Worm (Caenorhabditis elegans) whole organism, L3 larva: ENCODE results near the gene ins-14.
"Not testable (repeated sequence)": the region's sequence is repeated elsewhere in the genome, so short reads cannot be mapped to it uniquely, and the experiment has no call there.

Experiments used
- ZK546.5 ChIP-seq: sonication (generic microtip); optimal IDR thresholded peaks from 2 replicates; lab custom pipeline; 2017; ENCODE audit warnings: missing biosample characterization, missing genetic modification characterization
- ama-1 ChIP-seq: fragments of 150-350 bp; optimal IDR thresholded peaks from 2 replicates; lab custom pipeline; 2018
- ceh-16 ChIP-seq: sonication (generic microtip); optimal IDR thresholded peaks from 2 replicates; lab custom pipeline; 2017; ENCODE audit warnings: missing biosample characterization, missing genetic modification characterization
- ceh-28 ChIP-seq: fragments of 150-350 bp; optimal IDR thresholded peaks from 2 replicates; lab custom pipeline; 2014; ENCODE audit warnings: missing biosample characterization, missing genetic modification reagents, missing genetic modification characterization
- daf-12 ChIP-seq: fragments of 150-350 bp; optimal IDR thresholded peaks from 2 replicates; lab custom pipeline; 2014; ENCODE audit warnings: missing biosample characterization, missing genetic modification reagents, missing genetic modification characterization
- egl-27 ChIP-seq: sonication (generic microtip); optimal IDR thresholded peaks from 4 replicates; lab custom pipeline; 2017; ENCODE audit warnings: missing biosample characterization, missing genetic modification reagents, missing genetic modification characterization
- egl-5 ChIP-seq: fragments of 150-350 bp; optimal IDR thresholded peaks from 2 replicates; lab custom pipeline; 2017; ENCODE audit warnings: missing biosample characterization, missing genetic modification reagents, missing genetic modification characterization, inconsistent platforms
- elt-1 ChIP-seq: fragments of 150-350 bp; optimal IDR thresholded peaks from 2 replicates; lab custom pipeline; 2014; ENCODE audit warnings: missing biosample characterization, missing genetic modification characterization
- elt-2 ChIP-seq: sonication (generic microtip); optimal IDR thresholded peaks from 2 replicates; lab custom pipeline; 2016; ENCODE audit warnings: missing genetic modification reagents, mild to moderate bottlenecking, missing genetic modification characterization, missing compliant biosample characterization
- elt-3 ChIP-seq, 3 experiments: fragments of 150-350 bp in 1 of 3; sonication (generic microtip) in 2 of 3; optimal IDR thresholded peaks; 2 replicates in 2 of 3; 4 replicates in 1 of 3; lab custom pipeline; 2014 to 2017; ENCODE audit warnings: missing biosample characterization in 3 of 3, missing genetic modification characterization in 3 of 3
- eor-1 ChIP-seq, 2 experiments: fragments of 150-350 bp; optimal IDR thresholded peaks; 2 replicates each; lab custom pipeline; 2014 to 2018; ENCODE audit warnings: missing biosample characterization in 2 of 2, missing genetic modification characterization in 2 of 2
- fkh-10 ChIP-seq: sonication (generic microtip); optimal IDR thresholded peaks from 2 replicates; lab custom pipeline; 2017; ENCODE audit warnings: missing biosample characterization, missing genetic modification reagents, missing genetic modification characterization
- fkh-2 ChIP-seq: fragments of 150-350 bp; optimal IDR thresholded peaks from 2 replicates; lab custom pipeline; 2014; ENCODE audit warnings: missing biosample characterization, missing genetic modification reagents, missing genetic modification characterization
- hmg-11 ChIP-seq: sonication (generic microtip); optimal IDR thresholded peaks from 2 replicates; lab custom pipeline; 2016; ENCODE audit warnings: missing genetic modification characterization, missing compliant biosample characterization
- jun-1 ChIP-seq: fragments of 150-350 bp; optimal IDR thresholded peaks from 2 replicates; lab custom pipeline; 2014; ENCODE audit warnings: missing biosample characterization, missing genetic modification reagents, missing genetic modification characterization
- lin-15B ChIP-seq: fragments of 150-350 bp; optimal IDR thresholded peaks from 2 replicates; lab custom pipeline; 2014; ENCODE audit warnings: missing biosample characterization, missing genetic modification characterization
- lsy-12 ChIP-seq: sonication (generic microtip); optimal IDR thresholded peaks from 2 replicates; lab custom pipeline; 2016; ENCODE audit warnings: mild to moderate bottlenecking, missing genetic modification characterization, missing compliant biosample characterization
- mdl-1 ChIP-seq: fragments of 150-350 bp; optimal IDR thresholded peaks from 2 replicates; lab custom pipeline; 2014; ENCODE audit warnings: missing biosample characterization, missing genetic modification characterization
- mml-1 ChIP-seq: fragments of 150-350 bp; sonication (generic microtip); optimal IDR thresholded peaks from 3 replicates; lab custom pipeline; 2014; ENCODE audit warnings: missing biosample characterization, missing genetic modification characterization
- nfya-1 ChIP-seq: sonication (generic microtip); optimal IDR thresholded peaks from 2 replicates; lab custom pipeline; 2017; ENCODE audit warnings: missing genetic modification characterization, mild to moderate bottlenecking, missing compliant biosample characterization, antibody characterized with exemption, moderate library complexity; ENCODE audit not compliant: insufficient read depth
- nhr-12 ChIP-seq: fragments of 150-350 bp; optimal IDR thresholded peaks from 2 replicates; lab custom pipeline; 2014; ENCODE audit warnings: missing biosample characterization, missing genetic modification characterization
- nhr-23 ChIP-seq: fragments of 150-350 bp; optimal IDR thresholded peaks from 2 replicates; lab custom pipeline; 2014; ENCODE audit warnings: missing biosample characterization, missing genetic modification reagents, missing genetic modification characterization
- nhr-25 ChIP-seq: sonication (generic microtip); optimal IDR thresholded peaks from 2 replicates; lab custom pipeline; 2017; ENCODE audit warnings: missing biosample characterization, missing genetic modification characterization
- nhr-28 ChIP-seq: fragments of 150-350 bp; optimal IDR thresholded peaks from 2 replicates; lab custom pipeline; 2014; ENCODE audit warnings: missing biosample characterization, missing genetic modification characterization
- nhr-43 ChIP-seq: sonication (generic microtip); optimal IDR thresholded peaks from 2 replicates; lab custom pipeline; 2016; ENCODE audit warnings: mild to moderate bottlenecking, missing genetic modification characterization, missing compliant biosample characterization; ENCODE audit not compliant: poor library complexity, severe bottlenecking
- nhr-67 ChIP-seq: fragments of 150-350 bp; optimal IDR thresholded peaks from 2 replicates; lab custom pipeline; 2014; ENCODE audit warnings: missing biosample characterization, missing genetic modification characterization
- nhr-77 ChIP-seq: fragments of 150-350 bp; optimal IDR thresholded peaks from 2 replicates; lab custom pipeline; 2014; ENCODE audit warnings: missing biosample characterization, missing genetic modification characterization
- pha-4 ChIP-seq: fragments of 150-350 bp; optimal IDR thresholded peaks from 2 replicates; lab custom pipeline; 2014; ENCODE audit warnings: missing biosample characterization, missing genetic modification reagents, missing genetic modification characterization
- pqm-1 ChIP-seq: fragments of 150-350 bp; optimal IDR thresholded peaks from 2 replicates; lab custom pipeline; 2017; ENCODE audit warnings: missing biosample characterization, missing genetic modification characterization, inconsistent platforms
- snpc-4 ChIP-seq: fragments of 150-350 bp; optimal IDR thresholded peaks from 2 replicates; lab custom pipeline; 2014; ENCODE audit warnings: missing biosample characterization, missing genetic modification characterization
- unc-39 ChIP-seq: sonication (generic microtip); optimal IDR thresholded peaks from 4 replicates; lab custom pipeline; 2017; ENCODE audit warnings: missing biosample characterization, missing genetic modification characterization
- unc-62 ChIP-seq: fragments of 150-350 bp; sonication (generic microtip); optimal IDR thresholded peaks from 4 replicates; lab custom pipeline; 2014; ENCODE audit warnings: missing biosample characterization, missing genetic modification reagents, missing genetic modification characterization
- zag-1 ChIP-seq: fragments of 150-350 bp; optimal IDR thresholded peaks from 2 replicates; lab custom pipeline; 2014; ENCODE audit warnings: missing biosample characterization, missing genetic modification characterization
- ztf-4 ChIP-seq: fragments of 150-350 bp; optimal IDR thresholded peaks from 2 replicates; lab custom pipeline; 2014; ENCODE audit warnings: missing biosample characterization, missing genetic modification characterization

ins-14 gene

DNA sequence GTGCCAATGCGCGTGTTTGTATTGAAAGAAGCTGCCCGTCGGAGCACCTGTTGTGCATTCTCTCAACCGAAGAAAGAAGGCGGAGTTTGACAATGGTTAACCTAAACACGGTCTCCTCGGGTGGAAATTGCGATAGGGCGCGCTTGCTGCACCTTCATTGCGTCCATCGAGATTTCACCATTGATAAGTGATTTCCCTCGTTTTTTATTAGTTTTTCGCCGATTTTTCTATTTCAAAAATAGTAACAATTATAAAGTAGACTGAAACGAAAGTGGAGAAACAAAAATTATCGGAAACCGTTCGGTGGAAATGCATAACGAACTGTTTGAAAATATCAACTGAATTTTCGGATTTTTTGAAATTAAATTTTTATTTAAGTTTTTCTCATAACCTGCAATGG, 29.5 kb upstream of the ins-14 start, which contains the start of gene agr-1:
Gene agr-1, minus strand, starts transcription at position 101 of the 400 bp plus-strand sequence.
- TF ChIP-seq egl-5 (tag; lab: Kevin White, UChicago); nhr-23 (tag; lab: Kevin White, UChicago); nfya-1: not testable (repeated sequence)

DNA sequence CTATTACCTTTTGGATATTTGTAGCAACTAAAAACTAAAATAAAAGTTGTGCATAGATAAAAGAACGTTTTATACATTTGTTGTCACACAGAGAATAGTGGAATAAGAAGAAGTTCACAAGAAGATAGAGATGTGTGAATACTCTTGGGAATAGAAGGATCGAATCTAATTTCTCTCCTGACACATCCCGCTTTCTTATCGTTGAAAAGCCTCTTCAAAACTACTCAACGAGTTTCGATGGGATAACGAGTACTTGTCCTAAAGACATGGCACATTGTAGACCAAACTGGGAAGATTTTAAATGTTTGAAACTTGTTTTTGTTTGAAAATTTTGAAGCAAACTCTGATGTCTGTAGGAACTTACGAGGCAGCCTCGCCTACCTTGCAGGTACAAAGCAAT, 26.9 kb upstream of the ins-14 start:
- TF ChIP-seq elt-2 (tag; lab: Kevin White, UChicago) (no peak), snpc-4 (tag; lab: Kevin White, UChicago) (no peak), ztf-4 (tag; lab: Kevin White, UChicago) (no peak), unc-39 (no peak), nhr-28 (tag; lab: Kevin White, UChicago) (no peak), daf-12 (tag; lab: Kevin White, UChicago) (no peak), zag-1 (no peak), pha-4 (tag; lab: Kevin White, UChicago) (no peak), egl-5 (tag; lab: Kevin White, UChicago) (no peak), hmg-11 (tag; lab: Kevin White, UChicago) (no peak), nfya-1 (no peak), jun-1 (tag; lab: Kevin White, UChicago) (no peak), nhr-25 (no peak), nhr-43 (tag; lab: Kevin White, UChicago) (no peak), egl-27 (tag; lab: Kevin White, UChicago) (no peak), nhr-12 (no peak), ceh-16 (no peak), fkh-2 (tag; lab: Kevin White, UChicago) (no peak), nhr-23 (tag; lab: Kevin White, UChicago) (no peak), lin-15B (tag; lab: Kevin White, UChicago) (no peak)
- TF ChIP-seq, all 47 proteins: peak for 0

- TF ChIP-seq pha-4 (tag; lab: Kevin White, UChicago) (no peak), mml-1 (tag; lab: Kevin White, UChicago) (no peak), nhr-43 (tag; lab: Kevin White, UChicago) (no peak), egl-5 (tag; lab: Kevin White, UChicago) (no peak), nhr-25 (no peak), fkh-10 (GFP tag; lab: Kevin White, UChicago) (no peak), nhr-23 (tag; lab: Kevin White, UChicago) (no peak), elt-3 (tag; optimal IDR thresholded peaks at IDR 0.05; lab: Kevin White, UChicago) (no peak), elt-2 (tag; lab: Kevin White, UChicago) (no peak), nhr-67 (tag; lab: Kevin White, UChicago) (no peak)
- TF ChIP-seq, all 47 proteins: peak for 0
These were observed 24.4 kb upstream of the ins-14 start for ce11 chrII:6770030-6770429.

- TF ChIP-seq ceh-16 (no peak), lin-15B (tag; lab: Kevin White, UChicago) (no peak), nhr-28 (tag; lab: Kevin White, UChicago) (no peak), elt-2 (tag; lab: Kevin White, UChicago) (peak; percentile 41), eor-1 (tag; optimal IDR thresholded peaks at IDR 0.05; lab: Kevin White, UChicago) (no peak)
- TF ChIP-seq, all 47 proteins: peak for 1
These were observed 22.4 kb upstream of the ins-14 start, which contains the start of gene F41G3.18 for ce11 chrII:6768014-6768413. F41G3.18 (plus strand) TSS chrII:6768314.

- TF ChIP-seq ama-1 (lab: Kevin White, UChicago): no peak
- TF ChIP-seq jun-1 (tag; lab: Kevin White, UChicago): no peak
- TF ChIP-seq hmg-11 (tag; lab: Kevin White, UChicago): no peak
- no peak for TF ChIP-seq mdl-1 (tag; lab: Kevin White, UChicago)
- no peak for TF ChIP-seq pqm-1 (tag; lab: Kevin White, UChicago)
- TF ChIP-seq elt-1 (tag; lab: Kevin White, UChicago): no peak
- no peak for TF ChIP-seq elt-2 (tag; lab: Kevin White, UChicago)
- TF ChIP-seq ZK546.5: no peak
These were observed 19.1 kb upstream of the ins-14 start, which contains the start of gene nlp-50 for ce11 chrII:6764734-6765133. nlp-50 (plus strand) TSS chrII:6765034.

- no peak for TF ChIP-seq eor-1 (tag; optimal IDR thresholded peaks at IDR 0.05; lab: Kevin White, UChicago)
- TF ChIP-seq mdl-1 (tag; lab: Kevin White, UChicago): no peak
- TF ChIP-seq ztf-4 (tag; lab: Kevin White, UChicago): no peak
- no peak for TF ChIP-seq lsy-12 (tag; lab: Kevin White, UChicago)
- no peak for TF ChIP-seq unc-62 (GFP tag; lab: Kevin White, UChicago)
- no peak for TF ChIP-seq nhr-43 (tag; lab: Kevin White, UChicago)
- no peak for TF ChIP-seq ceh-28 (tag; lab: Kevin White, UChicago)
- no peak for TF ChIP-seq nhr-77 (tag; lab: Kevin White, UChicago)
- no peak for TF ChIP-seq lin-15B (tag; lab: Kevin White, UChicago)
These were observed 10.6 kb upstream of the ins-14 start, which contains the start of gene F41G3.3 for ce11 chrII:6756232-6756631. F41G3.3 (plus strand) TSS chrII:6756532.
